Worm (Caenorhabditis elegans) whole organism, young adult: ENCODE measurements around the gene rbm-17.

Source experiments
- Y79H2A.3 ChIP-seq: fragments of 200-800 bp; sonication (Bioruptor generic); conservative IDR thresholded peaks from 2 replicates; pipeline ENCODE4 v1.3.6; 2022; ENCODE audit warnings: missing genetic modification reagents, missing genetic modification characterization, missing compliant biosample characterization
- ama-1 ChIP-seq, 3 experiments: fragments of 150-350 bp in 1 of 3; sonication (generic microtip) in 2 of 3; optimal IDR thresholded peaks; 2 replicates each; lab custom pipeline; 2014 to 2018; ENCODE audit warnings: missing biosample characterization in 2 of 3, missing genetic modification characterization in 2 of 3, missing genetic modification reagents in 2 of 3
- ceh-58 ChIP-seq: fragments of 200-800 bp; sonication (Bioruptor generic); IDR thresholded peaks from 2 replicates; pipeline ENCODE4 v1.3.6; 2022; ENCODE audit warnings: missing genetic modification characterization, missing compliant biosample characterization
- dox-1 ChIP-seq: fragments of 200-800 bp; sonication (Bioruptor generic); IDR thresholded peaks from 2 replicates; pipeline ENCODE4 v1.3.6; 2022; ENCODE audit warnings: missing genetic modification reagents, missing genetic modification characterization, missing compliant biosample characterization
- efl-1 ChIP-seq: fragments of 150-350 bp; optimal IDR thresholded peaks from 2 replicates; lab custom pipeline; 2014; ENCODE audit warnings: missing biosample characterization, missing genetic modification reagents, missing genetic modification characterization
- ets-4 ChIP-seq: fragments of 200-800 bp; sonication (Bioruptor generic); optimal IDR thresholded peaks from 2 replicates; lab custom pipeline; 2018; ENCODE audit warnings: mild to moderate bottlenecking, missing genetic modification characterization, missing compliant biosample characterization
- repo-1 ChIP-seq: sonication (generic microtip); optimal IDR thresholded peaks from 2 replicates; lab custom pipeline; 2017; ENCODE audit warnings: mild to moderate bottlenecking, missing genetic modification characterization, missing compliant biosample characterization
- snpc-3.4 ChIP-seq: sonication (generic microtip); optimal IDR thresholded peaks from 2 replicates; lab custom pipeline; 2017; ENCODE audit warnings: missing genetic modification characterization, mild to moderate bottlenecking, missing compliant biosample characterization, antibody characterized with exemption, moderate library complexity, missing genotype, missing genetic modification reagents
- snpc-4 ChIP-seq, 5 experiments: fragments of 150-350 bp in 1 of 5; sonication (generic microtip) in 4 of 5; optimal IDR thresholded peaks; 2 replicates each; lab custom pipeline; 2014 to 2018; ENCODE audit warnings: missing genetic modification characterization in 5 of 5, missing biosample characterization in 3 of 5, antibody characterized with exemption in 2 of 5, mild to moderate bottlenecking in 2 of 5, missing compliant biosample characterization in 2 of 5, missing genotype in 2 of 5, moderate library complexity in 2 of 5, missing genetic modification reagents in 1 of 5

- TF ChIP-seq ets-4 (GFP tag; lab: Kevin White, UChicago) (no peak), repo-1 (tag; lab: Kevin White, UChicago) (no peak), snpc-4 (GFP tag; optimal IDR thresholded peaks at IDR 0.05; lab: Kevin White, UChicago) (no peak), snpc-4 (tag; optimal IDR thresholded peaks at IDR 0.05; lab: Kevin White, UChicago) (no peak), ceh-58 (GFP tag; lab: Robert Waterston, UW) (no peak), efl-1 (GFP tag; lab: Kevin White, UChicago) (no peak), dox-1 (GFP tag; lab: Robert Waterston, UW) (no peak), ama-1 (optimal IDR thresholded peaks at IDR 0.05; lab: Kevin White, UChicago) (no peak), ama-1 (GFP tag; optimal IDR thresholded peaks at IDR 0.05; lab: Kevin White, UChicago) (no peak), snpc-3.4 (no peak), Y79H2A.3 (GFP tag; lab: Robert Waterston, UW) (no peak)
These were observed 17.2 kb upstream of the rbm-17 start, which contains the start of gene dsl-5 for ce11 chrIV:11620909-11621308.
